Fruit fly (Drosophila melanogaster) whole organism, embryonic: ENCODE measurements around the gene Hrb98DE.

Experiments
- Atf-2 ChIP-seq: fragments of 200-800 bp; sonication (Bioruptor generic); optimal IDR thresholded peaks from 2 replicates; lab custom pipeline; 2016; ENCODE audit warnings: missing biosample characterization, missing genetic modification characterization
- Awh ChIP-seq: fragments of 200-800 bp; sonication (Bioruptor generic); IDR thresholded peaks from 2 replicates; pipeline ENCODE4, ENCODE4 v1.3.6; 2022; ENCODE audit warnings: missing biosample characterization, missing genetic modification characterization
- CG10366 ChIP-seq: fragments of 200-800 bp; sonication (Bioruptor generic); IDR thresholded peaks from 2 replicates; pipeline ENCODE4 v1.3.6; 2022; ENCODE audit warnings: missing biosample characterization, missing genetic modification characterization
- CG10431 ChIP-seq: fragments of 200-800 bp; sonication (Bioruptor generic); optimal IDR thresholded peaks from 3 replicates; lab custom pipeline; 2018; ENCODE audit warnings: missing biosample characterization, mild to moderate bottlenecking, missing genetic modification characterization
- CG11696 ChIP-seq: fragments of 200-800 bp; sonication (Bioruptor generic); IDR thresholded peaks from 2 replicates; pipeline ENCODE4 v1.3.6; 2022; ENCODE audit warnings: missing biosample characterization, missing genetic modification characterization
- CG13624 ChIP-seq: fragments of 200-800 bp; sonication (Bioruptor generic); optimal IDR thresholded peaks from 2 replicates; lab custom pipeline; 2016; ENCODE audit warnings: missing biosample characterization, missing genetic modification characterization
- CG1603 ChIP-seq: fragments of 200-800 bp; sonication (Bioruptor generic); optimal IDR thresholded peaks from 2 replicates; lab custom pipeline; 2019; ENCODE audit warnings: missing biosample characterization, mild to moderate bottlenecking, missing genetic modification characterization, moderate library complexity
- CG17328 ChIP-seq: fragments of 200-800 bp; sonication (Bioruptor generic); IDR thresholded peaks from 2 replicates; pipeline ENCODE4 v1.3.6; 2022; ENCODE audit warnings: missing biosample characterization, missing genetic modification characterization
- CG17912 ChIP-seq: fragments of 200-800 bp; sonication (Bioruptor generic); optimal IDR thresholded peaks from 2 replicates; lab custom pipeline; 2018; ENCODE audit warnings: missing biosample characterization, mild to moderate bottlenecking, missing genetic modification characterization
- CG18476 ChIP-seq: fragments of 200-800 bp; sonication (Bioruptor generic); optimal IDR thresholded peaks from 2 replicates; lab custom pipeline; 2016; ENCODE audit warnings: missing biosample characterization, mild to moderate bottlenecking, missing genetic modification characterization
- CG2129 ChIP-seq: fragments of 200-800 bp; sonication (Bioruptor generic); IDR thresholded peaks from 2 replicates; pipeline ENCODE4 v1.3.6; 2022; ENCODE audit warnings: missing biosample characterization, missing genetic modification characterization; ENCODE audit not compliant: partially characterized antibody
- CG32532 ChIP-seq: fragments of 200-800 bp; sonication (Bioruptor generic); IDR thresholded peaks from 2 replicates; pipeline ENCODE4 v1.3.6; 2022; ENCODE audit warnings: missing biosample characterization, missing genetic modification characterization
- CG33213 ChIP-seq: fragments of 200-800 bp; sonication (Bioruptor generic); optimal IDR thresholded peaks from 3 replicates; lab custom pipeline; 2016; ENCODE audit warnings: missing biosample characterization, missing genetic modification characterization
- CG33557 ChIP-seq: fragments of 200-800 bp; sonication (Bioruptor generic); optimal IDR thresholded peaks from 2 replicates; lab custom pipeline; 2019; ENCODE audit warnings: missing biosample characterization, mild to moderate bottlenecking, missing genetic modification characterization, moderate library complexity
- CG4820 ChIP-seq: fragments of 200-800 bp; sonication (Bioruptor generic); optimal IDR thresholded peaks from 3 replicates; lab custom pipeline; 2016; ENCODE audit warnings: missing biosample characterization, missing genetic modification characterization
- CG6683 ChIP-seq: fragments of 200-800 bp; sonication (Bioruptor generic); optimal IDR thresholded peaks from 2 replicates; lab custom pipeline; 2017; ENCODE audit warnings: missing biosample characterization, mild to moderate bottlenecking, missing genetic modification characterization, missing genetic modification reagents
- CG7271 ChIP-seq: fragments of 200-800 bp; sonication (Bioruptor generic); optimal IDR thresholded peaks from 2 replicates; lab custom pipeline; 2018; ENCODE audit warnings: missing biosample characterization, mild to moderate bottlenecking, missing genetic modification characterization, moderate library complexity
- CG7839 ChIP-seq: fragments of 200-800 bp; sonication (Bioruptor generic); optimal IDR thresholded peaks from 3 replicates; lab custom pipeline; 2018; ENCODE audit warnings: missing biosample characterization, mild to moderate bottlenecking, missing genetic modification characterization, moderate library complexity
- CG8290 ChIP-seq, 3 experiments: fragments of 200-800 bp; sonication (Bioruptor generic); optimal IDR thresholded peaks; 2 replicates each; lab custom pipeline; 2016 to 2019; ENCODE audit warnings: missing biosample characterization in 3 of 3, missing genetic modification characterization in 3 of 3, mild to moderate bottlenecking in 2 of 3, moderate library complexity in 1 of 3
- CG8944 ChIP-seq: fragments of 200-800 bp; sonication (Bioruptor generic); optimal IDR thresholded peaks from 3 replicates; lab custom pipeline; 2016; ENCODE audit warnings: missing biosample characterization, missing genetic modification characterization
- CTCF ChIP-seq: fragments of 200-800 bp; sonication (Bioruptor generic); optimal IDR thresholded peaks from 2 replicates; lab custom pipeline; 2017; ENCODE audit warnings: missing biosample characterization, mild to moderate bottlenecking, missing genetic modification characterization, moderate library complexity
- Fer3 ChIP-seq: fragments of 200-800 bp; sonication (Bioruptor generic); optimal IDR thresholded peaks from 2 replicates; lab custom pipeline; 2018; ENCODE audit warnings: missing biosample characterization, mild to moderate bottlenecking, missing genetic modification characterization, moderate library complexity
- Gsc ChIP-seq: fragments of 200-800 bp; sonication (Bioruptor generic); IDR thresholded peaks from 2 replicates; pipeline ENCODE4 v1.3.6; 2022; ENCODE audit warnings: missing biosample characterization, missing genetic modification characterization
- Hey ChIP-seq: fragments of 200-800 bp; sonication (Bioruptor generic); optimal IDR thresholded peaks from 3 replicates; lab custom pipeline; 2018; ENCODE audit warnings: missing biosample characterization, mild to moderate bottlenecking, missing genetic modification characterization
- Hmr ChIP-seq: fragments of 200-800 bp; sonication (Bioruptor generic); optimal IDR thresholded peaks from 3 replicates; lab custom pipeline; 2017; ENCODE audit warnings: mild to moderate bottlenecking, missing biosample characterization, missing genetic modification reagents, missing genetic modification characterization
- Hmx ChIP-seq: fragments of 200-800 bp; sonication (Bioruptor generic); optimal IDR thresholded peaks from 2 replicates; lab custom pipeline; 2016; ENCODE audit warnings: missing biosample characterization, missing genetic modification characterization
- Mes4 ChIP-seq: fragments of 200-800 bp; sonication (Bioruptor generic); optimal IDR thresholded peaks from 2 replicates; lab custom pipeline; 2016; ENCODE audit warnings: missing biosample characterization, missing genetic modification characterization
- Myb ChIP-seq: fragments of 200-800 bp; sonication (Bioruptor generic); optimal IDR thresholded peaks from 2 replicates; lab custom pipeline; 2016; ENCODE audit warnings: missing biosample characterization, missing genetic modification characterization
- Ravus ChIP-seq: fragments of 200-800 bp; sonication (Bioruptor generic); IDR thresholded peaks from 2 replicates; pipeline ENCODE4 v1.3.6; 2022; ENCODE audit warnings: missing biosample characterization, missing genetic modification characterization
- Rx ChIP-seq: fragments of 200-800 bp; sonication (Bioruptor generic); IDR thresholded peaks from 2 replicates; pipeline ENCODE4 v1.3.6; 2022; ENCODE audit warnings: missing biosample characterization, missing genetic modification characterization
- Sry-β ChIP-seq: fragments of 200-800 bp; sonication (Bioruptor generic); optimal IDR thresholded peaks from 2 replicates; lab custom pipeline; 2018; ENCODE audit warnings: missing biosample characterization, mild to moderate bottlenecking, missing genetic modification characterization, moderate library complexity
- aop ChIP-seq: fragments of 200-800 bp; sonication (Bioruptor generic); IDR thresholded peaks from 2 replicates; pipeline ENCODE4 v1.3.6; 2022; ENCODE audit warnings: missing biosample characterization, missing genetic modification characterization
- ato ChIP-seq: fragments of 200-800 bp; sonication (Bioruptor generic); IDR thresholded peaks from 2 replicates; pipeline ENCODE4 v1.3.6; 2022; ENCODE audit warnings: missing biosample characterization, missing genetic modification characterization; ENCODE audit not compliant: partially characterized antibody
- bcd ChIP-seq: fragments of 200-800 bp; sonication (Bioruptor generic); optimal IDR thresholded peaks from 2 replicates; lab custom pipeline; 2017; ENCODE audit warnings: missing biosample characterization, mild to moderate bottlenecking, missing genetic modification characterization
- caup ChIP-seq: fragments of 200-800 bp; sonication (Bioruptor generic); optimal IDR thresholded peaks from 3 replicates; lab custom pipeline; 2017; ENCODE audit warnings: missing biosample characterization, mild to moderate bottlenecking, missing genetic modification characterization, moderate library complexity; ENCODE audit not compliant: severe bottlenecking
- dmrt99B ChIP-seq: fragments of 200-800 bp; sonication (Bioruptor generic); optimal IDR thresholded peaks from 2 replicates; lab custom pipeline; 2018; ENCODE audit warnings: missing biosample characterization, mild to moderate bottlenecking, missing genetic modification characterization, moderate library complexity
- fd102C ChIP-seq: fragments of 200-800 bp; sonication (Bioruptor generic); optimal IDR thresholded peaks from 2 replicates; lab custom pipeline; 2018; ENCODE audit warnings: missing biosample characterization, mild to moderate bottlenecking, missing genetic modification characterization, moderate library complexity
- fd96Cb ChIP-seq: fragments of 200-800 bp; sonication (Bioruptor generic); optimal IDR thresholded peaks from 2 replicates; lab custom pipeline; 2018; ENCODE audit warnings: missing biosample characterization, mild to moderate bottlenecking, missing genetic modification characterization, moderate library complexity
- gem ChIP-seq: fragments of 200-800 bp; sonication (Bioruptor generic); optimal IDR thresholded peaks from 2 replicates; lab custom pipeline; 2019; ENCODE audit warnings: missing biosample characterization, mild to moderate bottlenecking, missing genetic modification characterization, moderate library complexity
- gsb ChIP-seq: fragments of 200-800 bp; sonication (Bioruptor generic); IDR thresholded peaks from 2 replicates; pipeline ENCODE4 v1.3.6; 2022; ENCODE audit warnings: missing biosample characterization, missing genetic modification characterization
- kay ChIP-seq: fragments of 200-800 bp; sonication (Bioruptor generic); optimal IDR thresholded peaks from 2 replicates; lab custom pipeline; 2016; ENCODE audit warnings: missing biosample characterization, missing genetic modification characterization
- nau ChIP-seq: fragments of 200-800 bp; sonication (Bioruptor generic); optimal IDR thresholded peaks from 3 replicates; lab custom pipeline; 2017; ENCODE audit warnings: missing biosample characterization, mild to moderate bottlenecking, missing genetic modification characterization, missing genetic modification reagents
- pb ChIP-seq: fragments of 200-800 bp; sonication (Bioruptor generic); optimal IDR thresholded peaks from 3 replicates; lab custom pipeline; 2016; ENCODE audit warnings: missing biosample characterization, missing genetic modification characterization
- phol ChIP-seq: fragments of 200-800 bp; sonication (Bioruptor generic); optimal IDR thresholded peaks from 3 replicates; lab custom pipeline; 2018; ENCODE audit warnings: missing biosample characterization, mild to moderate bottlenecking, missing genetic modification characterization, moderate library complexity
- pum ChIP-seq: fragments of 200-800 bp; sonication (Bioruptor generic); optimal IDR thresholded peaks from 2 replicates; lab custom pipeline; 2016; ENCODE audit warnings: missing biosample characterization, missing genetic modification characterization
- salm ChIP-seq: fragments of 200-800 bp; sonication (Bioruptor generic); optimal IDR thresholded peaks from 2 replicates; lab custom pipeline; 2018; ENCODE audit warnings: missing biosample characterization, mild to moderate bottlenecking, missing genetic modification characterization
- sima ChIP-seq: fragments of 200-800 bp; sonication (Bioruptor generic); optimal IDR thresholded peaks from 2 replicates; lab custom pipeline; 2016; ENCODE audit warnings: missing biosample characterization, missing genetic modification characterization
- slou ChIP-seq: fragments of 200-800 bp; sonication (Bioruptor generic); optimal IDR thresholded peaks from 3 replicates; lab custom pipeline; 2016; ENCODE audit warnings: missing biosample characterization, missing genetic modification characterization
- twi ChIP-seq: fragments of 200-800 bp; optimal IDR thresholded peaks from 2 replicates; lab custom pipeline; 2019; ENCODE audit warnings: missing biosample characterization, mild to moderate bottlenecking, missing genetic modification characterization, moderate library complexity
- unpg ChIP-seq: fragments of 200-800 bp; sonication (Bioruptor generic); optimal IDR thresholded peaks from 3 replicates; lab custom pipeline; 2018; ENCODE audit warnings: missing biosample characterization, mild to moderate bottlenecking, missing genetic modification characterization, moderate library complexity

The Hrb98DE gene

dm6 chr3R:28631753-28632152 is 32.1 kb downstream of the Hrb98DE start (continued):
- TF ChIP-seq Sry-β (GFP tag; lab: Kevin White, UChicago) (no peak), Myb (GFP tag; lab: Kevin White, UChicago) (peak; percentile 5), unpg (GFP tag; lab: Kevin White, UChicago) (peak; percentile 64), Rx (GFP tag; lab: Robert Waterston, UW) (no peak), gem (tag; lab: Kevin White, UChicago) (peak; percentile 72), CG8290 (GFP tag; optimal IDR thresholded peaks at IDR 0.05; lab: Kevin White, UChicago) (peak; percentile 1), CG8290 (tag; optimal IDR thresholded peaks at IDR 0.05; lab: Kevin White, UChicago) (peak in 1 of 2 experiments; percentile 50), CG17912 (GFP tag; lab: Kevin White, UChicago) (no peak), CG13624 (GFP tag; lab: Kevin White, UChicago) (peak; percentile 12), kay (GFP tag; lab: Kevin White, UChicago) (no peak), Atf-2 (GFP tag; lab: Kevin White, UChicago) (peak; percentile 7), CTCF (GFP tag; lab: Kevin White, UChicago) (no peak), caup (GFP tag; lab: Kevin White, UChicago) (peak; percentile 33), CG18476 (GFP tag; lab: Kevin White, UChicago) (peak; percentile 17), phol (tag; lab: Kevin White, UChicago) (peak; percentile 64), Mes4 (GFP tag; lab: Kevin White, UChicago) (peak; percentile 16), pb (GFP tag; lab: Kevin White, UChicago) (peak; percentile 16), Hmx (GFP tag; lab: Kevin White, UChicago) (no peak), Awh (0 out of 2 replicates have a peak, but pooled peaks have one; percentile 32), Fer3 (tag; lab: Kevin White, UChicago) (peak; percentile 50), CG8944 (GFP tag; lab: Kevin White, UChicago) (peak; percentile 64), aop (GFP tag; lab: Robert Waterston, UW) (no peak), Hmr (GFP tag; lab: Kevin White, UChicago) (peak; percentile 27), Gsc (GFP tag; lab: Robert Waterston, UW) (0 out of 2 replicates have a peak, but pooled peaks have one; percentile 27), CG32532 (GFP tag; lab: Robert Waterston, UW) (peak; percentile 61), CG10366 (GFP tag; lab: Robert Waterston, UW) (peak; percentile 51; the same call in 1 of the 2 replicates), CG33557 (GFP tag; lab: Kevin White, UChicago) (no peak), slou (GFP tag; lab: Kevin White, UChicago) (peak; percentile 46), nau (GFP tag; lab: Kevin White, UChicago) (peak; percentile 26), CG4820 (GFP tag; lab: Kevin White, UChicago) (peak; percentile 72), CG17328 (peak; percentile 59), CG7271 (tag; lab: Kevin White, UChicago) (no peak), CG1603 (peak; percentile 77), ato (GFP tag; lab: Robert Waterston, UW) (no peak), fd102C (GFP tag; lab: Kevin White, UChicago) (peak; percentile 69), twi (peak; percentile 60), Ravus (no peak), CG6683 (GFP tag; lab: Kevin White, UChicago) (no peak), Hey (tag; lab: Kevin White, UChicago) (no peak), pum (GFP tag; lab: Kevin White, UChicago) (peak; percentile 60), gsb (GFP tag; lab: Robert Waterston, UW) (0 out of 2 replicates have a peak, but pooled peaks have one; percentile 14), sima (no peak), salm (tag; lab: Kevin White, UChicago) (no peak), fd96Cb (tag; lab: Kevin White, UChicago) (peak; percentile 67), CG10431 (GFP tag; lab: Kevin White, UChicago) (no peak), CG33213 (peak; percentile 30), bcd (peak; percentile 49), CG11696 (GFP tag; lab: Robert Waterston, UW) (0 out of 2 replicates have a peak, but pooled peaks have one; percentile 20), dmrt99B (peak; percentile 68), CG2129 (GFP tag; lab: Robert Waterston, UW) (no peak), CG7839 (tag; lab: Kevin White, UChicago) (peak; percentile 66)
